Worm (Caenorhabditis elegans) whole organism, L2 larva: ENCODE results near the gene T28A11.13.

Experiments used
- F13H6.1 ChIP-seq: sonication (generic microtip); optimal IDR thresholded peaks from 2 replicates; lab custom pipeline; 2016; ENCODE audit warnings: missing genetic modification characterization, missing compliant biosample characterization
- R02D3.7 ChIP-seq: fragments of 150-350 bp; optimal IDR thresholded peaks from 2 replicates; lab custom pipeline; 2014; ENCODE audit warnings: missing biosample characterization, missing genetic modification characterization
- Y55F3AM.14 ChIP-seq: fragments of 200-800 bp; sonication (Bioruptor generic); optimal IDR thresholded peaks from 2 replicates; lab custom pipeline; 2018; ENCODE audit warnings: mild to moderate bottlenecking, missing genetic modification characterization, missing compliant biosample characterization
- aly-2 ChIP-seq: fragments of 150-350 bp; optimal IDR thresholded peaks from 2 replicates; lab custom pipeline; 2014; ENCODE audit warnings: missing biosample characterization, missing genetic modification characterization
- ama-1 ChIP-seq: fragments of 150-350 bp; optimal IDR thresholded peaks from 2 replicates; lab custom pipeline; 2018; ENCODE audit warnings: inconsistent platforms
- blmp-1 ChIP-seq: sonication (generic microtip); optimal IDR thresholded peaks from 2 replicates; lab custom pipeline; 2017; ENCODE audit warnings: missing genetic modification characterization, mild to moderate bottlenecking, missing compliant biosample characterization, antibody characterized with exemption, moderate library complexity; ENCODE audit not compliant: insufficient read depth
- ceh-16 ChIP-seq: fragments of 150-350 bp; optimal IDR thresholded peaks from 2 replicates; lab custom pipeline; 2014; ENCODE audit warnings: missing biosample characterization, missing genetic modification characterization
- crh-2 ChIP-seq: sonication (generic microtip); optimal IDR thresholded peaks from 2 replicates; lab custom pipeline; 2017; ENCODE audit warnings: missing biosample characterization, missing genetic modification characterization
- dmd-4 ChIP-seq: sonication (generic microtip); optimal IDR thresholded peaks from 2 replicates; lab custom pipeline; 2017; ENCODE audit warnings: missing biosample characterization, missing genetic modification characterization
- egl-27 ChIP-seq: sonication (generic microtip); optimal IDR thresholded peaks from 3 replicates; lab custom pipeline; 2017; ENCODE audit warnings: missing biosample characterization, missing genetic modification reagents, missing genetic modification characterization
- elt-3 ChIP-seq: sonication (generic microtip); optimal IDR thresholded peaks from 2 replicates; lab custom pipeline; 2017; ENCODE audit warnings: missing biosample characterization, missing genetic modification characterization
- fos-1 ChIP-seq: fragments of 150-350 bp; optimal IDR thresholded peaks from 2 replicates; lab custom pipeline; 2014; ENCODE audit warnings: missing biosample characterization, missing genetic modification characterization
- gmeb-1 ChIP-seq: fragments of 150-350 bp; optimal IDR thresholded peaks from 2 replicates; lab custom pipeline; 2014; ENCODE audit warnings: missing biosample characterization, missing genetic modification characterization
- lin-11 ChIP-seq: fragments of 150-350 bp; sonication (generic microtip); optimal IDR thresholded peaks from 2 replicates; lab custom pipeline; 2014; ENCODE audit warnings: missing biosample characterization, missing genetic modification characterization, inconsistent platforms, mixed read lengths
- lin-13 ChIP-seq: fragments of 150-350 bp; optimal IDR thresholded peaks from 2 replicates; lab custom pipeline; 2014; ENCODE audit warnings: missing biosample characterization, missing genetic modification reagents, missing genetic modification characterization
- lin-39 ChIP-seq: fragments of 150-350 bp; optimal IDR thresholded peaks from 2 replicates; lab custom pipeline; 2014; ENCODE audit warnings: missing biosample characterization, missing genetic modification reagents, missing genetic modification characterization
- lsy-2 ChIP-seq, 2 experiments: fragments of 150-350 bp in 1 of 2; sonication (generic microtip) in 1 of 2; optimal IDR thresholded peaks; 2 replicates each; lab custom pipeline; 2014 to 2017; ENCODE audit warnings: missing biosample characterization in 2 of 2, missing genetic modification characterization in 2 of 2
- mbf-1 ChIP-seq: sonication (generic microtip); optimal IDR thresholded peaks from 2 replicates; lab custom pipeline; 2017; ENCODE audit warnings: missing biosample characterization, missing genetic modification characterization
- nhr-11 ChIP-seq: fragments of 150-350 bp; optimal IDR thresholded peaks from 2 replicates; lab custom pipeline; 2014; ENCODE audit warnings: missing biosample characterization, missing genetic modification characterization
- nhr-12 ChIP-seq: fragments of 150-350 bp; optimal IDR thresholded peaks from 2 replicates; lab custom pipeline; 2014; ENCODE audit warnings: missing biosample characterization, missing genetic modification characterization
- nhr-21 ChIP-seq: fragments of 150-350 bp; optimal IDR thresholded peaks from 2 replicates; lab custom pipeline; 2014; ENCODE audit warnings: missing biosample characterization, missing genetic modification characterization
- nhr-23 ChIP-seq: fragments of 150-350 bp; optimal IDR thresholded peaks from 2 replicates; lab custom pipeline; 2014; ENCODE audit warnings: missing biosample characterization, missing genetic modification reagents, missing genetic modification characterization
- nhr-237 ChIP-seq: fragments of 150-350 bp; optimal IDR thresholded peaks from 2 replicates; lab custom pipeline; 2014; ENCODE audit warnings: missing biosample characterization, missing genetic modification characterization
- nhr-25 ChIP-seq: fragments of 150-350 bp; sonication (generic microtip); optimal IDR thresholded peaks from 3 replicates; lab custom pipeline; 2014; ENCODE audit warnings: missing biosample characterization, missing genetic modification characterization
- nhr-77 ChIP-seq: fragments of 150-350 bp; optimal IDR thresholded peaks from 2 replicates; lab custom pipeline; 2014; ENCODE audit warnings: missing biosample characterization, missing genetic modification characterization
- sem-4 ChIP-seq: fragments of 150-350 bp; optimal IDR thresholded peaks from 2 replicates; lab custom pipeline; 2014; ENCODE audit warnings: missing biosample characterization, missing genetic modification reagents, missing genetic modification characterization
- skn-1 ChIP-seq: sonication (generic microtip); optimal IDR thresholded peaks from 2 replicates; lab custom pipeline; 2017; ENCODE audit warnings: missing biosample characterization, missing genetic modification characterization
- sma-9 ChIP-seq, 2 experiments: fragments of 150-350 bp in 1 of 2; sonication (generic microtip) in 1 of 2; optimal IDR thresholded peaks; 2 replicates each; lab custom pipeline; 2014 to 2016; ENCODE audit warnings: missing genetic modification characterization in 2 of 2, mild to moderate bottlenecking in 1 of 2, missing biosample characterization in 1 of 2, missing compliant biosample characterization in 1 of 2, missing genetic modification reagents in 1 of 2, moderate library complexity in 1 of 2
- snpc-4 ChIP-seq: fragments of 150-350 bp; optimal IDR thresholded peaks from 2 replicates; lab custom pipeline; 2014; ENCODE audit warnings: missing biosample characterization, missing genetic modification characterization
- unc-39 ChIP-seq: fragments of 150-350 bp; optimal IDR thresholded peaks from 2 replicates; lab custom pipeline; 2014; ENCODE audit warnings: missing biosample characterization, missing genetic modification characterization
- unc-55 ChIP-seq: fragments of 150-350 bp; sonication (generic microtip); optimal IDR thresholded peaks from 3 replicates; lab custom pipeline; 2014; ENCODE audit warnings: missing biosample characterization, missing genetic modification reagents, missing genetic modification characterization
- unc-62 ChIP-seq: fragments of 150-350 bp; optimal IDR thresholded peaks from 2 replicates; lab custom pipeline; 2014; ENCODE audit warnings: missing biosample characterization, missing genetic modification reagents, missing genetic modification characterization
- zag-1 ChIP-seq: fragments of 150-350 bp; optimal IDR thresholded peaks from 2 replicates; lab custom pipeline; 2014; ENCODE audit warnings: missing biosample characterization, missing genetic modification characterization
- ztf-1 ChIP-seq: fragments of 200-800 bp; sonication (Bioruptor generic); conservative IDR thresholded peaks from 2 replicates; pipeline ENCODE4 v1.3.6; 2022; ENCODE audit warnings: missing genetic modification characterization, missing compliant biosample characterization

T28A11.13 gene

DNA sequence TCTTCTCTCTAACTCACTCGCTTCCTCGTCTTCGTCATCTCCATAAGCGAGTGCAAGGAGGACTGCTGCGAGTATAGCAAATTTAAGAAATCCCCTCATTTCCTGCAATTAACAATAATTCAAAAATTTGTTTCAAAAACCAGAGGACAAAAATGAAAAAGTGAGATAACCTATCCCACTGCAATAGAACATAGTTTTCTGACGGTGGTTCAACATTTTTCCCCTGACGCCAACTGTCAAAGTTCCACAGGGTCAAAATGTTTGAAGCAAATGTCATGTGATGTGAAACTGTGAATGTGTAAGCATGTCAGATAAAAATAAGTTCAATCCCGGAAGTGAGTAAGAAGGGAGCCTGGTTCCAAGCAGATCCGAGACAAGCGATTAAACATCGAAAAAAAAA, 19.4 kb upstream of the T28A11.13 start, which contains the start of gene T28A11.19:
Gene T28A11.19, minus strand, starts transcription at position 108 of the 400 bp plus-strand sequence.
- TF ChIP-seq ztf-1 = no peak
- peak; percentile 33 for TF ChIP-seq sma-9 (GFP tag; optimal IDR thresholded peaks at IDR 0.05; lab: Kevin White, UChicago)
- TF ChIP-seq sma-9 (tag; optimal IDR thresholded peaks at IDR 0.05; lab: Kevin White, UChicago) = no peak
- TF ChIP-seq, all 48 proteins: peak for 1

DNA sequence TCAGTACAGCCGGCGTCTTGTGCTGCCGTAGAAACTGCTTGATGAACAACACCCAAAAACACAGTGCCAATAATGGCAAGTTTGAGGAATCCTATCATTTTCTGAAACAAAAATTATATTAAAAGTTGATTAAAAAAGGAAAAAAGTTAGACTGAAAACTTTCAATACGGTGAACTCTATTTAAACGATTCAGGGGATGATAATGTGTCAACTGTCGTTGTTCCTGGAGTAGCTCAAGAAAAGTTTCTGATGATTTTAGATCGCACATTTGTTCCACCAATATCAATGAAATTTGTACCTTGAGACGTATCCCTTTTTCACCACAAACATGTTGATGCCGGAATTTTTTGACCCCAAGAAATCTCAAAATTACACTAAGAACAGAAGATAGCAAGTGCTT, 17.9 kb upstream of the T28A11.13 start, which contains the start of gene T28A11.18:
Gene T28A11.18, minus strand, starts transcription at position 101 of the 400 bp plus-strand sequence.
- TF ChIP-seq unc-62 (no peak), crh-2 (no peak), fos-1 (tag; lab: Kevin White, UChicago) (no peak), nhr-11 (tag; lab: Kevin White, UChicago) (no peak), lin-39 (tag; lab: Kevin White, UChicago) (no peak), Y55F3AM.14 (GFP tag; lab: Kevin White, UChicago) (no peak), sem-4 (tag; lab: Kevin White, UChicago) (no peak), nhr-77 (no peak), unc-39 (tag; lab: Kevin White, UChicago) (no peak), nhr-23 (tag; lab: Kevin White, UChicago) (no peak), R02D3.7 (tag; lab: Kevin White, UChicago) (no peak), ceh-16 (tag; lab: Kevin White, UChicago) (no peak), nhr-21 (no peak), mbf-1 (tag; lab: Kevin White, UChicago) (no peak), nhr-237 (tag; lab: Kevin White, UChicago) (no peak), gmeb-1 (no peak)

ce11 chrV:3266189-3266588, 16.1 kb upstream of the T28A11.13 start, which contains the start of gene T28A11.17:
Gene T28A11.17, minus strand, starts transcription at chrV:3266289.
- TF ChIP-seq aly-2 (tag; lab: Kevin White, UChicago) = no peak
- TF ChIP-seq unc-55 = no peak
- no peak for TF ChIP-seq ama-1 (lab: Kevin White, UChicago)
- TF ChIP-seq zag-1 (tag; lab: Kevin White, UChicago) = no peak
- no peak for TF ChIP-seq nhr-21
- no peak for TF ChIP-seq lin-13 (GFP tag; lab: Kevin White, UChicago)
- no peak for TF ChIP-seq snpc-4 (tag; lab: Kevin White, UChicago)
- no peak for TF ChIP-seq dmd-4
- TF ChIP-seq egl-27 (tag; lab: Kevin White, UChicago) = no peak
- TF ChIP-seq nhr-12 (tag; lab: Kevin White, UChicago) = no peak
- TF ChIP-seq lsy-2 (tag; optimal IDR thresholded peaks at IDR 0.05; lab: Kevin White, UChicago) = no peak

DNA sequence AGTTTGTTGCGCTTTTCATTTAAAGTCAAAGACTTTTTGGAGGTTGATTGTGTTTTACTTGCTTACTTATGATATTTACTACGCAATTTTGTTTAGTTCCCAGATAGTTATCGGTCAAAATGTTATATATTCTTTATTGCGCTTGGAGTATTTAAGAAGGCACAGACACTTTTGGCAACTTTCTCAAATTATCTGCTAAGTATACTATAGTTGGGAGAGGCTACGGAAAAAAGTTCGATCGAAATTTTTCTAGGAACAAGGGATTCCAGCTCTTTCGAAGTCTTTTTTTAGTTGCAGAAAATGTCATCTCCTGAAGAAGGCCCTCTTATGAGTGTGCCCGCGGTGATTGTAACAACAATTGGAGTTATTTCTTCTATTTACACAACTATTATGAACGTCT, 10.0 kb upstream of the T28A11.13 start, which contains the start of gene srbc-5:
Gene srbc-5, plus strand, starts transcription at position 301 of the 400 bp plus-strand sequence.
- TF ChIP-seq ceh-16 (tag; lab: Kevin White, UChicago) (no peak), nhr-25 (tag; lab: Kevin White, UChicago) (no peak), elt-3 (tag; lab: Kevin White, UChicago) (no peak), unc-62 (no peak)

- peak; percentile 30 for TF ChIP-seq F13H6.1
- no peak for TF ChIP-seq blmp-1 (tag; lab: Kevin White, UChicago)
- TF ChIP-seq R02D3.7 (tag; lab: Kevin White, UChicago) = no peak
- no peak for TF ChIP-seq ceh-16 (tag; lab: Kevin White, UChicago)
- TF ChIP-seq skn-1 = no peak
- TF ChIP-seq lin-11 (tag; lab: Kevin White, UChicago) = no peak
- TF ChIP-seq sma-9 (GFP tag; optimal IDR thresholded peaks at IDR 0.05; lab: Kevin White, UChicago) = peak; percentile 88
- no peak for TF ChIP-seq sma-9 (tag; optimal IDR thresholded peaks at IDR 0.05; lab: Kevin White, UChicago)
- no peak for TF ChIP-seq dmd-4
These were observed 9.1 kb upstream of the T28A11.13 start, which contains the start of gene T28A11.16 for ce11 chrV:3259168-3259622. Gene T28A11.16, minus strand, starts transcription at chrV:3259218.
